Fruit fly (Drosophila melanogaster): Measurements from ENCODE around the gene ringer.

dm6 chr3L:16351770-16352429, 7.3 kb downstream of the ringer start, which contains the start of the genes Golgin104 and Tcs3:
- TF ChIP-seq Abd-B (GFP tag; optimal IDR thresholded peaks at IDR 0.05) = no peak
- no peak for TF ChIP-seq CG2120 (GFP tag; optimal IDR thresholded peaks at IDR 0.05)
- no peak for TF ChIP-seq lilli (GFP tag; optimal IDR thresholded peaks at IDR 0.05)
- TF ChIP-seq CG6272 (GFP tag; IDR thresholded peaks at IDR 0.05) = no peak
- TF ChIP-seq CG7963 (GFP tag; IDR thresholded peaks at IDR 0.05; ENCODE audit: partially characterized antibody) = no peak
- TF ChIP-seq vnd (GFP tag; IDR thresholded peaks at IDR 0.05; ENCODE audit: partially characterized antibody) = no peak
- no peak for TF ChIP-seq chm (GFP tag; IDR thresholded peaks at IDR 0.05)
- no peak for TF ChIP-seq amos (GFP tag; IDR thresholded peaks at IDR 0.05; ENCODE audit: partially characterized antibody)
- TF ChIP-seq CG9797 (GFP tag; optimal IDR thresholded peaks at IDR 0.05) = peak; percentile 89
- peak; percentile 4 for TF ChIP-seq phol (tag; optimal IDR thresholded peaks at IDR 0.05)
- no peak for TF ChIP-seq sc (optimal IDR thresholded peaks at IDR 0.05)
- no peak for TF ChIP-seq sc (GFP tag; optimal IDR thresholded peaks at IDR 0.05)
- no peak for TF ChIP-seq Dfd (GFP tag; optimal IDR thresholded peaks at IDR 0.05)
- no peak for TF ChIP-seq CG6683 (GFP tag; optimal IDR thresholded peaks at IDR 0.05)
- TF ChIP-seq CG11398 (GFP tag; optimal IDR thresholded peaks at IDR 0.05) = no peak

All from whole organism, embryonic.